Fruit fly (Drosophila melanogaster) whole organism, pupa: Measurements from ENCODE around the gene CG7214.

ENCODE experiments used
- CG13204 ChIP-seq: fragments of 200-800 bp; sonication (Bioruptor generic); optimal IDR thresholded peaks from 2 replicates; lab custom pipeline; 2018; ENCODE audit warnings: missing biosample characterization, mild to moderate bottlenecking, missing genetic modification characterization, moderate library complexity
- CG17806 ChIP-seq: fragments of 200-800 bp; sonication (Bioruptor generic); optimal IDR thresholded peaks from 2 replicates; lab custom pipeline; 2018; ENCODE audit warnings: missing biosample characterization, mild to moderate bottlenecking, missing genetic modification characterization, moderate library complexity
- CG4496 ChIP-seq: fragments of 200-800 bp; sonication (Bioruptor generic); IDR thresholded peaks from 3 replicates; pipeline ENCODE4 v1.3.6; 2022; ENCODE audit warnings: missing biosample characterization, missing genetic modification characterization
- CG9948 ChIP-seq: fragments of 200-800 bp; sonication (Bioruptor generic); optimal IDR thresholded peaks from 2 replicates; lab custom pipeline; 2018; ENCODE audit warnings: missing biosample characterization, mild to moderate bottlenecking, missing genetic modification characterization, moderate library complexity
- Ets98B ChIP-seq: fragments of 200-800 bp; sonication (Bioruptor generic); IDR thresholded peaks from 2 replicates; pipeline ENCODE4 v1.3.6; 2022; ENCODE audit warnings: missing biosample characterization, missing genetic modification characterization
- fd96Ca ChIP-seq: fragments of 200-800 bp; sonication (Bioruptor generic); IDR thresholded peaks from 3 replicates; pipeline ENCODE4 v1.3.6; 2022; ENCODE audit warnings: missing biosample characterization, missing genetic modification characterization

dm6 chr2L:7722723-7723122 is 21.9 kb downstream of the CG7214 start, which contains the start of gene CG13794:
- TF ChIP-seq CG17806 (tag; lab: Kevin White, UChicago): no peak
- no peak for TF ChIP-seq CG13204 (GFP tag; lab: Kevin White, UChicago)
- no peak for TF ChIP-seq CG4496
- TF ChIP-seq CG9948 (tag; lab: Kevin White, UChicago): no peak
- no peak for TF ChIP-seq Ets98B (GFP tag; lab: Robert Waterston, UW)
- TF ChIP-seq fd96Ca: no peak
